Worm (Caenorhabditis elegans) whole organism, L3 larva: ENCODE measurements around the gene R151.8.

ENCODE experiments used
- ZK546.5 ChIP-seq: sonication (generic microtip); optimal IDR thresholded peaks from 2 replicates; lab custom pipeline; 2017; ENCODE audit warnings: missing biosample characterization, missing genetic modification characterization
- ceh-9 ChIP-seq: sonication (generic microtip); optimal IDR thresholded peaks from 2 replicates; lab custom pipeline; 2018; ENCODE audit warnings: missing biosample characterization, missing genetic modification characterization
- daf-12 ChIP-seq: fragments of 150-350 bp; optimal IDR thresholded peaks from 2 replicates; lab custom pipeline; 2014; ENCODE audit warnings: missing biosample characterization, missing genetic modification reagents, missing genetic modification characterization
- egl-27 ChIP-seq: sonication (generic microtip); optimal IDR thresholded peaks from 4 replicates; lab custom pipeline; 2017; ENCODE audit warnings: missing biosample characterization, missing genetic modification reagents, missing genetic modification characterization
- egl-5 ChIP-seq: fragments of 150-350 bp; optimal IDR thresholded peaks from 2 replicates; lab custom pipeline; 2017; ENCODE audit warnings: missing biosample characterization, missing genetic modification reagents, missing genetic modification characterization, inconsistent platforms
- elt-1 ChIP-seq: fragments of 150-350 bp; optimal IDR thresholded peaks from 2 replicates; lab custom pipeline; 2014; ENCODE audit warnings: missing biosample characterization, missing genetic modification characterization
- elt-2 ChIP-seq: sonication (generic microtip); optimal IDR thresholded peaks from 2 replicates; lab custom pipeline; 2016; ENCODE audit warnings: missing genetic modification reagents, mild to moderate bottlenecking, missing genetic modification characterization, missing compliant biosample characterization
- elt-3 ChIP-seq, 3 experiments: fragments of 150-350 bp in 1 of 3; sonication (generic microtip) in 2 of 3; optimal IDR thresholded peaks; 2 replicates in 2 of 3; 4 replicates in 1 of 3; lab custom pipeline; 2014 to 2017; ENCODE audit warnings: missing biosample characterization in 3 of 3, missing genetic modification characterization in 3 of 3
- eor-1 ChIP-seq, 2 experiments: fragments of 150-350 bp; optimal IDR thresholded peaks; 2 replicates each; lab custom pipeline; 2014 to 2018; ENCODE audit warnings: missing biosample characterization in 2 of 2, missing genetic modification characterization in 2 of 2
- fkh-10 ChIP-seq: sonication (generic microtip); optimal IDR thresholded peaks from 2 replicates; lab custom pipeline; 2017; ENCODE audit warnings: missing biosample characterization, missing genetic modification reagents, missing genetic modification characterization
- fkh-2 ChIP-seq: fragments of 150-350 bp; optimal IDR thresholded peaks from 2 replicates; lab custom pipeline; 2014; ENCODE audit warnings: missing biosample characterization, missing genetic modification reagents, missing genetic modification characterization
- fos-1 ChIP-seq: fragments of 150-350 bp; optimal IDR thresholded peaks from 2 replicates; lab custom pipeline; 2014; ENCODE audit warnings: missing biosample characterization, missing genetic modification characterization
- hmg-11 ChIP-seq: sonication (generic microtip); optimal IDR thresholded peaks from 2 replicates; lab custom pipeline; 2016; ENCODE audit warnings: missing genetic modification characterization, missing compliant biosample characterization
- jun-1 ChIP-seq: fragments of 150-350 bp; optimal IDR thresholded peaks from 2 replicates; lab custom pipeline; 2014; ENCODE audit warnings: missing biosample characterization, missing genetic modification reagents, missing genetic modification characterization
- lin-15B ChIP-seq: fragments of 150-350 bp; optimal IDR thresholded peaks from 2 replicates; lab custom pipeline; 2014; ENCODE audit warnings: missing biosample characterization, missing genetic modification characterization
- lin-39 ChIP-seq: fragments of 150-350 bp; optimal IDR thresholded peaks from 2 replicates; lab custom pipeline; 2018; ENCODE audit warnings: missing biosample characterization, missing genetic modification reagents, missing genetic modification characterization
- lsy-12 ChIP-seq: sonication (generic microtip); optimal IDR thresholded peaks from 2 replicates; lab custom pipeline; 2016; ENCODE audit warnings: mild to moderate bottlenecking, missing genetic modification characterization, missing compliant biosample characterization
- mdl-1 ChIP-seq: fragments of 150-350 bp; optimal IDR thresholded peaks from 2 replicates; lab custom pipeline; 2014; ENCODE audit warnings: missing biosample characterization, missing genetic modification characterization
- mml-1 ChIP-seq: fragments of 150-350 bp; sonication (generic microtip); optimal IDR thresholded peaks from 3 replicates; lab custom pipeline; 2014; ENCODE audit warnings: missing biosample characterization, missing genetic modification characterization
- nfya-1 ChIP-seq: sonication (generic microtip); optimal IDR thresholded peaks from 2 replicates; lab custom pipeline; 2017; ENCODE audit warnings: missing genetic modification characterization, mild to moderate bottlenecking, missing compliant biosample characterization, antibody characterized with exemption, moderate library complexity; ENCODE audit not compliant: insufficient read depth
- nhr-11 ChIP-seq: fragments of 150-350 bp; optimal IDR thresholded peaks from 2 replicates; lab custom pipeline; 2014; ENCODE audit warnings: missing biosample characterization, missing genetic modification characterization
- nhr-12 ChIP-seq: fragments of 150-350 bp; optimal IDR thresholded peaks from 2 replicates; lab custom pipeline; 2014; ENCODE audit warnings: missing biosample characterization, missing genetic modification characterization
- nhr-23 ChIP-seq: fragments of 150-350 bp; optimal IDR thresholded peaks from 2 replicates; lab custom pipeline; 2014; ENCODE audit warnings: missing biosample characterization, missing genetic modification reagents, missing genetic modification characterization
- nhr-237 ChIP-seq: fragments of 150-350 bp; optimal IDR thresholded peaks from 2 replicates; lab custom pipeline; 2014; ENCODE audit warnings: missing biosample characterization, missing genetic modification characterization
- nhr-25 ChIP-seq: sonication (generic microtip); optimal IDR thresholded peaks from 2 replicates; lab custom pipeline; 2017; ENCODE audit warnings: missing biosample characterization, missing genetic modification characterization
- nhr-76 ChIP-seq: fragments of 150-350 bp; sonication (generic microtip); optimal IDR thresholded peaks from 5 replicates; lab custom pipeline; 2014; ENCODE audit warnings: missing biosample characterization, missing genetic modification characterization
- nhr-77 ChIP-seq: fragments of 150-350 bp; optimal IDR thresholded peaks from 2 replicates; lab custom pipeline; 2014; ENCODE audit warnings: missing biosample characterization, missing genetic modification characterization
- pha-4 ChIP-seq: fragments of 150-350 bp; optimal IDR thresholded peaks from 2 replicates; lab custom pipeline; 2014; ENCODE audit warnings: missing biosample characterization, missing genetic modification reagents, missing genetic modification characterization
- pqm-1 ChIP-seq: fragments of 150-350 bp; optimal IDR thresholded peaks from 2 replicates; lab custom pipeline; 2017; ENCODE audit warnings: missing biosample characterization, missing genetic modification characterization, inconsistent platforms
- skn-1 ChIP-seq: fragments of 150-350 bp; optimal IDR thresholded peaks from 2 replicates; lab custom pipeline; 2014; ENCODE audit warnings: missing biosample characterization, missing genetic modification characterization
- tbx-2 ChIP-seq: sonication (generic microtip); optimal IDR thresholded peaks from 2 replicates; lab custom pipeline; 2016; ENCODE audit warnings: mild to moderate bottlenecking, missing genetic modification characterization, missing compliant biosample characterization
- unc-62 ChIP-seq: fragments of 150-350 bp; sonication (generic microtip); optimal IDR thresholded peaks from 4 replicates; lab custom pipeline; 2014; ENCODE audit warnings: missing biosample characterization, missing genetic modification reagents, missing genetic modification characterization
- zag-1 ChIP-seq: fragments of 150-350 bp; optimal IDR thresholded peaks from 2 replicates; lab custom pipeline; 2014; ENCODE audit warnings: missing biosample characterization, missing genetic modification characterization
- ztf-4 ChIP-seq: fragments of 150-350 bp; optimal IDR thresholded peaks from 2 replicates; lab custom pipeline; 2014; ENCODE audit warnings: missing biosample characterization, missing genetic modification characterization

The R151.8 gene

ce11 chrIII:7262592-7262991 lies 33.0 kb upstream of the R151.8 start:
- no peak for TF ChIP-seq unc-62
- TF ChIP-seq egl-27 (tag; lab: Kevin White, UChicago): no peak
- peak; percentile 72 for TF ChIP-seq fkh-10 (GFP tag; lab: Kevin White, UChicago)

ce11 chrIII:7258931-7259330 lies 29.3 kb upstream of the R151.8 start, which contains the start of gene B0361.4:
B0361.4 (plus strand) TSS chrIII:7258991.
- TF ChIP-seq mml-1 (tag; lab: Kevin White, UChicago) (no peak), fkh-10 (GFP tag; lab: Kevin White, UChicago) (peak; percentile 93)

ce11 chrIII:7253669-7254068 lies 24.1 kb upstream of the R151.8 start:
- TF ChIP-seq fkh-10 (GFP tag; lab: Kevin White, UChicago): peak; percentile 71
- TF ChIP-seq nfya-1: peak; percentile 16
- no peak for TF ChIP-seq nhr-77
- TF ChIP-seq elt-2 (tag; lab: Kevin White, UChicago): no peak
- no peak for TF ChIP-seq hmg-11 (tag; lab: Kevin White, UChicago)
- TF ChIP-seq nhr-12: no peak
- no peak for TF ChIP-seq ZK546.5 (tag; lab: Kevin White, UChicago)
- no peak for TF ChIP-seq eor-1 (tag; optimal IDR thresholded peaks at IDR 0.05; lab: Kevin White, UChicago)

- TF ChIP-seq elt-1 (tag; lab: Kevin White, UChicago): no peak
- no peak for TF ChIP-seq pha-4 (tag; lab: Kevin White, UChicago)
- no peak for TF ChIP-seq lsy-12 (tag; lab: Kevin White, UChicago)
- no peak for TF ChIP-seq fkh-2 (tag; lab: Kevin White, UChicago)
- no peak for TF ChIP-seq jun-1 (tag; lab: Kevin White, UChicago)
- no peak for TF ChIP-seq lin-15B (tag; lab: Kevin White, UChicago)
- no peak for TF ChIP-seq nhr-76
- no peak for TF ChIP-seq lin-39 (tag; lab: Kevin White, UChicago)
- no peak for TF ChIP-seq ceh-9 (tag; lab: Kevin White, UChicago)
- TF ChIP-seq mdl-1: no peak
- TF ChIP-seq nhr-11: no peak
- no peak for TF ChIP-seq pqm-1 (tag; lab: Kevin White, UChicago)
- TF ChIP-seq zag-1: no peak
- no peak for TF ChIP-seq fos-1
- no peak for TF ChIP-seq skn-1 (tag; lab: Kevin White, UChicago)
- no peak for TF ChIP-seq nhr-237 (tag; lab: Kevin White, UChicago)
Observed at ce11 chrIII:7247740-7248139, 18.2 kb upstream of the R151.8 start, which contains the start of gene zmp-6. zmp-6 (minus strand) TSS chrIII:7247840.

- peak; percentile 81 for TF ChIP-seq fkh-10 (GFP tag; lab: Kevin White, UChicago)
- TF ChIP-seq nhr-25: no peak
- TF ChIP-seq, all 47 proteins: peak for 1
Observed at ce11 chrIII:7246389-7246788, 16.8 kb upstream of the R151.8 start.

- TF ChIP-seq nhr-25 (no peak), elt-3 (tag; optimal IDR thresholded peaks at IDR 0.05; lab: Kevin White, UChicago) (no peak), elt-2 (tag; lab: Kevin White, UChicago) (no peak), egl-27 (tag; lab: Kevin White, UChicago) (no peak)
Observed at ce11 chrIII:7242988-7243387, 13.4 kb upstream of the R151.8 start, which contains the start of gene osm-10. osm-10 (plus strand) TSS chrIII:7243280.

ce11 chrIII:7241065-7241464 lies 11.5 kb upstream of the R151.8 start, which contains the start of gene ztf-31:
ztf-31 (plus strand) TSS chrIII:7241365.
- TF ChIP-seq elt-2 (tag; lab: Kevin White, UChicago) (no peak), nhr-23 (tag; lab: Kevin White, UChicago) (no peak), fkh-10 (GFP tag; lab: Kevin White, UChicago) (no peak), nhr-237 (tag; lab: Kevin White, UChicago) (no peak), daf-12 (tag; lab: Kevin White, UChicago) (no peak), mdl-1 (no peak), nhr-25 (no peak), ztf-4 (no peak), hmg-11 (tag; lab: Kevin White, UChicago) (no peak), egl-5 (no peak), tbx-2 (tag; lab: Kevin White, UChicago) (no peak), skn-1 (tag; lab: Kevin White, UChicago) (no peak), nfya-1 (no peak), lin-39 (tag; lab: Kevin White, UChicago) (no peak)
